Worm (Caenorhabditis elegans) whole organism, L4 larva: Measurements from ENCODE around the gene twk-10.
A peak's percentile ranks its signal among the peaks of the same experiment; 100 is the strongest.

Experiments used
- F49E8.2 ChIP-seq: sonication (generic microtip); optimal IDR thresholded peaks from 2 replicates; lab custom pipeline; 2016; ENCODE audit warnings: missing compliant biosample characterization, mild to moderate bottlenecking, missing genetic modification characterization, borderline replicate concordance
- T20F7.1 ChIP-seq: fragments of 200-800 bp; sonication (Bioruptor generic); optimal IDR thresholded peaks from 2 replicates; lab custom pipeline; 2018; ENCODE audit warnings: mild to moderate bottlenecking, missing genetic modification characterization, missing compliant biosample characterization
- T26A8.4 ChIP-seq: fragments of 200-800 bp; sonication (Bioruptor generic); IDR thresholded peaks from 2 replicates; pipeline ENCODE4 v1.3.6; 2022; ENCODE audit warnings: missing genetic modification characterization, missing compliant biosample characterization
- Y75B8A.6 ChIP-seq: fragments of 200-800 bp; sonication (Bioruptor generic); IDR thresholded peaks from 2 replicates; pipeline ENCODE4 v1.3.6; 2022; ENCODE audit warnings: missing genetic modification reagents, missing genetic modification characterization, missing compliant biosample characterization
- ZK337.2 ChIP-seq: fragments of 200-800 bp; sonication (Bioruptor generic); IDR thresholded peaks from 2 replicates; pipeline ENCODE4 v1.3.6; 2022; ENCODE audit warnings: missing genetic modification reagents, missing genetic modification characterization, missing compliant biosample characterization
- ZK546.5 ChIP-seq, 2 experiments: sonication (generic microtip); optimal IDR thresholded peaks; 2 replicates each; lab custom pipeline; 2017; ENCODE audit warnings: missing biosample characterization in 2 of 2, missing genetic modification characterization in 2 of 2
- aha-1 ChIP-seq: fragments of 150-350 bp; peaks from one replicate; lab custom pipeline; 2014; ENCODE audit warnings: missing biosample characterization, missing genetic modification characterization
- ama-1 ChIP-seq: fragments of 150-350 bp; optimal IDR thresholded peaks from 2 replicates; lab custom pipeline; 2014; ENCODE audit warnings: inconsistent platforms, mixed read lengths
- ceh-32 ChIP-seq: sonication (generic microtip); optimal IDR thresholded peaks from 2 replicates; lab custom pipeline; 2016; ENCODE audit warnings: mild to moderate bottlenecking, missing genetic modification characterization, missing compliant biosample characterization; ENCODE audit not compliant: poor library complexity
- cey-2 ChIP-seq: sonication (generic microtip); optimal IDR thresholded peaks from 3 replicates; lab custom pipeline; 2017; ENCODE audit warnings: missing genetic modification characterization, mild to moderate bottlenecking, missing compliant biosample characterization, antibody characterized with exemption, borderline replicate concordance; ENCODE audit not compliant: insufficient read depth
- ctbp-1 ChIP-seq: fragments of 200-800 bp; sonication (Bioruptor generic); IDR thresholded peaks from 2 replicates; pipeline ENCODE4 v1.3.6; 2022; ENCODE audit warnings: missing genetic modification reagents, missing genetic modification characterization, missing compliant biosample characterization
- daf-12 ChIP-seq: fragments of 150-350 bp; optimal IDR thresholded peaks from 2 replicates; lab custom pipeline; 2014; ENCODE audit warnings: missing biosample characterization, missing genetic modification reagents, missing genetic modification characterization
- daf-19 ChIP-seq: fragments of 200-800 bp; sonication (Bioruptor generic); conservative IDR thresholded peaks from 2 replicates; pipeline ENCODE4 v1.3.6; 2022; ENCODE audit warnings: missing genetic modification characterization, missing compliant biosample characterization
- dmd-6 ChIP-seq: fragments of 200-800 bp; sonication (Bioruptor generic); IDR thresholded peaks from 2 replicates; pipeline ENCODE4 v1.3.6; 2022; ENCODE audit warnings: missing genetic modification reagents, missing genetic modification characterization, missing compliant biosample characterization
- duxl-1 ChIP-seq: sonication (generic microtip); optimal IDR thresholded peaks from 2 replicates; lab custom pipeline; 2016; ENCODE audit warnings: mild to moderate bottlenecking, missing genetic modification characterization, moderate library complexity, missing compliant biosample characterization; ENCODE audit not compliant: poor library complexity
- egl-43 ChIP-seq: fragments of 200-800 bp; sonication (Bioruptor generic); IDR thresholded peaks from 2 replicates; pipeline ENCODE4 v1.3.6; 2022; ENCODE audit warnings: missing genetic modification reagents, missing genetic modification characterization, missing compliant biosample characterization
- fos-1 ChIP-seq: fragments of 150-350 bp; optimal IDR thresholded peaks from 2 replicates; lab custom pipeline; 2014; ENCODE audit warnings: missing biosample characterization, missing genetic modification characterization
- gei-8 ChIP-seq: fragments of 200-800 bp; sonication (Bioruptor generic); optimal IDR thresholded peaks from 2 replicates; lab custom pipeline; 2018; ENCODE audit warnings: mild to moderate bottlenecking, missing genetic modification characterization, missing compliant biosample characterization
- hlh-30 ChIP-seq: sonication (generic microtip); optimal IDR thresholded peaks from 2 replicates; lab custom pipeline; 2017; ENCODE audit warnings: antibody characterized with exemption, mild to moderate bottlenecking, missing genetic modification characterization, missing compliant biosample characterization; ENCODE audit not compliant: insufficient read depth
- hmg-1.1 ChIP-seq: fragments of 200-800 bp; sonication (Bioruptor generic); IDR thresholded peaks from 2 replicates; pipeline ENCODE4 v1.3.6; 2022; ENCODE audit warnings: missing genetic modification reagents, missing genetic modification characterization, missing compliant biosample characterization
- lim-7 ChIP-seq: fragments of 200-800 bp; sonication (Bioruptor generic); IDR thresholded peaks from 2 replicates; pipeline ENCODE4 v1.3.6; 2022; ENCODE audit warnings: missing genetic modification characterization, missing compliant biosample characterization
- lin-1 ChIP-seq: fragments of 200-800 bp; sonication (Bioruptor generic); IDR thresholded peaks from 2 replicates; pipeline ENCODE4 v1.3.6; 2022; ENCODE audit warnings: missing genetic modification reagents, missing genetic modification characterization, missing compliant biosample characterization
- lin-29 ChIP-seq: fragments of 200-800 bp; sonication (Bioruptor generic); IDR thresholded peaks from 2 replicates; pipeline ENCODE4 v1.3.6; 2022; ENCODE audit warnings: missing genetic modification reagents, missing genetic modification characterization, missing compliant biosample characterization
- lin-39 ChIP-seq: fragments of 150-350 bp; optimal IDR thresholded peaks from 2 replicates; lab custom pipeline; 2014; ENCODE audit warnings: missing biosample characterization, missing genetic modification reagents, missing genetic modification characterization
- lsy-2 ChIP-seq, 2 experiments: fragments of 150-350 bp in 1 of 2; sonication (generic microtip) in 1 of 2; optimal IDR thresholded peaks; 2 replicates each; lab custom pipeline; 2014 to 2017; ENCODE audit warnings: missing biosample characterization in 2 of 2, missing genetic modification characterization in 2 of 2
- madf-5 ChIP-seq, 2 experiments: fragments of 200-800 bp; sonication (Bioruptor generic); IDR thresholded peaks; 2 replicates each; pipeline ENCODE4 v1.3.6; 2022; ENCODE audit warnings: missing compliant biosample characterization in 2 of 2, missing genetic modification characterization in 2 of 2
- madf-9 ChIP-seq: fragments of 200-800 bp; sonication (Bioruptor generic); conservative IDR thresholded peaks from 2 replicates; pipeline ENCODE4 v1.3.6; 2022; ENCODE audit warnings: missing genetic modification reagents, missing genetic modification characterization, missing compliant biosample characterization
- mep-1 ChIP-seq: fragments of 150-350 bp; sonication (generic microtip); optimal IDR thresholded peaks from 3 replicates; lab custom pipeline; 2014; ENCODE audit warnings: missing biosample characterization, missing genetic modification characterization
- mes-2 ChIP-seq: sonication (generic microtip); optimal IDR thresholded peaks from 2 replicates; lab custom pipeline; 2016; ENCODE audit warnings: missing genotype, mild to moderate bottlenecking, missing genetic modification characterization, missing compliant biosample characterization; ENCODE audit not compliant: poor library complexity, severe bottlenecking
- nhr-102 ChIP-seq: sonication (generic microtip); optimal IDR thresholded peaks from 2 replicates; lab custom pipeline; 2016; ENCODE audit warnings: mild to moderate bottlenecking, missing genetic modification characterization, moderate library complexity, missing compliant biosample characterization
- nhr-111 ChIP-seq: fragments of 200-800 bp; sonication (Bioruptor generic); optimal IDR thresholded peaks from 2 replicates; lab custom pipeline; 2018; ENCODE audit warnings: mild to moderate bottlenecking, missing genetic modification characterization, missing compliant biosample characterization
- nhr-42 ChIP-seq: fragments of 200-800 bp; sonication (Bioruptor generic); IDR thresholded peaks from 2 replicates; pipeline ENCODE4 v1.3.6; 2022; ENCODE audit warnings: missing genetic modification characterization, missing compliant biosample characterization
- nhr-6 ChIP-seq: fragments of 150-350 bp; optimal IDR thresholded peaks from 2 replicates; lab custom pipeline; 2014; ENCODE audit warnings: missing biosample characterization, missing genetic modification characterization
- pha-4 ChIP-seq, 2 experiments: fragments of 150-350 bp in 1 of 2; fragments of 200-800 bp in 1 of 2; sonication (Bioruptor generic) in 1 of 2; IDR thresholded peaks in 1 of 2; optimal IDR thresholded peaks in 1 of 2; 2 replicates each; pipeline versions ENCODE4 v1.3.6 to Lab custom; 2014 to 2022; ENCODE audit warnings: missing genetic modification characterization in 2 of 2, missing genetic modification reagents in 2 of 2, missing biosample characterization in 1 of 2, missing compliant biosample characterization in 1 of 2
- set-16 ChIP-seq: fragments of 200-800 bp; sonication (Bioruptor generic); IDR thresholded peaks from 2 replicates; pipeline ENCODE4 v1.3.6; 2022; ENCODE audit warnings: missing genetic modification reagents, missing genetic modification characterization, missing compliant biosample characterization
- skn-1 ChIP-seq: fragments of 150-350 bp; optimal IDR thresholded peaks from 2 replicates; lab custom pipeline; 2014; ENCODE audit warnings: missing biosample characterization, missing genetic modification characterization
- snpc-1.2 ChIP-seq: fragments of 200-800 bp; sonication (Bioruptor generic); IDR thresholded peaks from 2 replicates; pipeline ENCODE4 v1.3.6; 2022; ENCODE audit warnings: missing genetic modification reagents, missing genetic modification characterization, missing compliant biosample characterization
- unc-62 ChIP-seq, 3 experiments: fragments of 150-350 bp in 1 of 3; sonication (generic microtip); optimal IDR thresholded peaks in 2 of 3; peaks in 1 of 3; 1 replicate in 1 of 3; 2 replicates in 2 of 3; lab custom pipeline; 2014 to 2017; ENCODE audit warnings: missing biosample characterization in 3 of 3, missing genetic modification characterization in 3 of 3, missing genetic modification reagents in 3 of 3, missing genotype in 1 of 3
- zfp-2 ChIP-seq: sonication (generic microtip); optimal IDR thresholded peaks from 2 replicates; lab custom pipeline; 2016; ENCODE audit warnings: mild to moderate bottlenecking, missing genetic modification characterization, missing compliant biosample characterization
- zip-11 ChIP-seq: fragments of 200-800 bp; sonication (Bioruptor generic); IDR thresholded peaks from 2 replicates; pipeline ENCODE4 v1.3.6; 2022; ENCODE audit warnings: missing genetic modification characterization, missing compliant biosample characterization
- ztf-7 ChIP-seq: fragments of 150-350 bp; optimal IDR thresholded peaks from 2 replicates; lab custom pipeline; 2014; ENCODE audit warnings: missing biosample characterization, missing genetic modification characterization

Gene twk-10

DNA sequence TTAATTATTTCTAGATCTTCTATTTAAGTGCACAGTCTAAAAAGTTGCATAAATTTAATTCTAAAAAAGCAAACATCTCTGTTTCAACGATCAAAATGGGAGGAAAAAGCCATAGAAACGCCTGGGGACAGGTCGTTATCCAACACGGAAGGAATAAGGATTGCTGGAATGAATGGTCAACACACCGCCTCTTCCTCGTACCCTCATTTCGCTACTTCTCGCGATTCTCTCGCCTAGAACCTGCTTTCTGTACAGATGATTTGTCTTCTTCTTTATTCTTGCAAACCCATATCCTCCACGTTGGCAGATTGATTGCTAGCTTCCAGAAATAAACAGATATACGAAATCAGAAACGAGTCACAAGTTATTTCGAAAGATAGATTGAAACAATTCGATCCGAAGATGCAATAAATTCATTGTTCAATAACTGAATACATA lies 37.2 kb upstream of the twk-10 start, which contains the start of gene dpy-11 (continued):
- TF ChIP-seq daf-12 (tag; lab: Kevin White, UChicago), result no peak
- TF ChIP-seq nhr-111, result no peak
- TF ChIP-seq duxl-1 (tag; lab: Kevin White, UChicago), result peak; percentile 71
- TF ChIP-seq ZK337.2 (GFP tag; lab: Robert Waterston, UW), result peak; percentile 35; the same call in 1 of the 2 replicates
- TF ChIP-seq nhr-102 (tag; lab: Kevin White, UChicago), result peak; percentile 29
- peak; percentile 98 for TF ChIP-seq aha-1 (tag; lab: Kevin White, UChicago)
- TF ChIP-seq unc-62 (GFP tag; optimal IDR thresholded peaks at IDR 0.05 in 1 of 2; lab: Kevin White, UChicago), result no peak
- no peak for TF ChIP-seq unc-62 (tag; optimal IDR thresholded peaks at IDR 0.05; lab: Kevin White, UChicago)
- TF ChIP-seq F49E8.2 (tag; lab: Kevin White, UChicago), result no peak
- peak; percentile 91 for TF ChIP-seq Y75B8A.6 (GFP tag; lab: Robert Waterston, UW)
- peak; percentile 57 for TF ChIP-seq nhr-6 (tag; lab: Kevin White, UChicago)
- peak; percentile 37 for TF ChIP-seq T20F7.1 (GFP tag; lab: Kevin White, UChicago)
- TF ChIP-seq mep-1, result peak; percentile 81
- no peak for TF ChIP-seq egl-43
- no peak for TF ChIP-seq zip-11 (GFP tag; lab: Robert Waterston, UW)
- no peak for TF ChIP-seq set-16 (GFP tag; lab: Robert Waterston, UW)
- no peak for TF ChIP-seq skn-1 (tag; lab: Kevin White, UChicago)
- no peak for TF ChIP-seq hlh-30 (tag; lab: Kevin White, UChicago)
- TF ChIP-seq ceh-32 (tag; lab: Kevin White, UChicago), result no peak
- no peak for TF ChIP-seq madf-5 (GFP tag; IDR thresholded peaks at IDR 0.05; lab: Robert Waterston, UW)
- no peak for TF ChIP-seq pha-4 (GFP tag; IDR thresholded peaks at IDR 0.05; lab: Robert Waterston, UW)
- TF ChIP-seq pha-4 (tag; optimal IDR thresholded peaks at IDR 0.05; lab: Kevin White, UChicago), result no peak
- TF ChIP-seq lin-1, result 0 out of 2 replicates have a peak, but pooled peaks have one; percentile 15
- TF ChIP-seq lin-29 (GFP tag; lab: Robert Waterston, UW), result no peak
- TF ChIP-seq mes-2 (tag; lab: Kevin White, UChicago), result peak; percentile 55
- no peak for TF ChIP-seq cey-2 (tag; lab: Kevin White, UChicago)
- peak; percentile 46 for TF ChIP-seq gei-8 (GFP tag; lab: Kevin White, UChicago)
- TF ChIP-seq nhr-42 (GFP tag; lab: Robert Waterston, UW), result no peak
- TF ChIP-seq ZK546.5 (tag; optimal IDR thresholded peaks at IDR 0.05; lab: Kevin White, UChicago), result no peak
- no peak for TF ChIP-seq lin-39 (tag; lab: Kevin White, UChicago)
- peak; percentile 45 for TF ChIP-seq hmg-1.1
- no peak for TF ChIP-seq daf-19 (GFP tag; lab: Robert Waterston, UW)
- TF ChIP-seq ama-1 (lab: Kevin White, UChicago), result peak; percentile 98
- TF ChIP-seq zfp-2 (tag; lab: Kevin White, UChicago), result no peak
- TF ChIP-seq ctbp-1 (GFP tag; lab: Robert Waterston, UW), result 0 out of 2 replicates have a peak, but pooled peaks have one; percentile 36
- no peak for TF ChIP-seq ztf-7 (tag; lab: Kevin White, UChicago)
- TF ChIP-seq fos-1, result no peak
- TF ChIP-seq snpc-1.2 (GFP tag; lab: Robert Waterston, UW), result peak; percentile 45; the same call in 1 of the 2 replicates

DNA sequence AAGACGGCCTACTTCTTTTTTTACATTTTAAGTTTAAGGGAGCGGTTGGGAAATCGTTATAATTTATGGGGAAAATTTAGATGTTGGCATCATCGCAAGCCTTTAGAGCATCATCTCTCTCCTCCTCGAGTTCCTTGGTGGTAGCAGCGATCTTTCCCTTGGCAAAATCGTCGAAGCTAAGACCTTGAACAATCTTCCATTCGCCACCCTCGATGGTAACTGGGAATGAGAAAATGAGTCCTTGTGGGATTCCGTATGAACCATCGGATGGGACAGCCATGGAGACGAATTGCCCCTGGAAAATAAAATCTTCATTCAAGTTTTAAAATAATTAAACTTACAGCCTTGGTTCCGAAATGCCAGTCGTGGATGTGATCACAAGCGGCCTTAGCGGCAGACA lies 36.8 kb upstream of the twk-10 start:
- no peak for TF ChIP-seq ceh-32 (tag; lab: Kevin White, UChicago)
- TF ChIP-seq dmd-6 (GFP tag; lab: Robert Waterston, UW), result peak; percentile 12; the same call in 1 of the 2 replicates
- TF ChIP-seq madf-9 (GFP tag; lab: Robert Waterston, UW), result 0 out of 2 replicates have a peak, but pooled peaks have one; percentile 2
- TF ChIP-seq T26A8.4 (GFP tag; lab: Robert Waterston, UW), result no peak
- no peak for TF ChIP-seq lim-7
- no peak for TF ChIP-seq lsy-2 (tag; optimal IDR thresholded peaks at IDR 0.05; lab: Kevin White, UChicago)
- TF ChIP-seq mep-1, result no peak
